Fruit fly (Drosophila melanogaster): Measurements from ENCODE around the gene Tim9b.

Tim9b gene

DNA sequence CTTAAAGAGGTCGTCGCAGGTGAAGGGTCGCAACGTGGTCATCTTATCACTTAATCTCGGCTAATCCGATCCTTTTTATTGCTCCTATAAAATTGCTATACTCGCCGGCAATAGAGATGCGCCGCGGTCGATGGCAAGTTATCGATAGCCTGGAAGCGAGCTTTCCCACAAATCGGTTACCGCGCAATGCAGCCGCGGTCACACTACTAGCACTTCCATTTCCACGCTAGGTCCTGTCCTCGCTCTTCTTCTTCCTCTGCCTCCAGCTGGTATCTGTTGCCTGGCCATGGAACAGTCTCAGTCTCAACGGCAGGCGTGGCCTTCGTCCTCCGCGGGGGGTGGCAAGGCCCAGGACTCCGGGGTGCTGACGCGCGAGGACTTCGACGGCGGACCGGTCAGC, 4.6 kb upstream of the Tim9b start, which contains the start of the genes Naa20A and MKP-4:
Gene Naa20A, minus strand, starts transcription at position 151 of the 400 bp plus-strand sequence.
Gene MKP-4, plus strand, starts transcription at position 191 of the 400 bp plus-strand sequence.
- no peak for TF ChIP-seq CG4496 (GFP tag; IDR thresholded peaks at IDR 0.05)
- no peak for TF ChIP-seq D1 (tag; optimal IDR thresholded peaks at IDR 0.05)
- no peak for TF ChIP-seq CG15710 (tag; optimal IDR thresholded peaks at IDR 0.05)
- no peak for TF ChIP-seq CG14655 (GFP tag; optimal IDR thresholded peaks at IDR 0.05)
- no peak for TF ChIP-seq fd96Ca (GFP tag; IDR thresholded peaks at IDR 0.05)
- TF ChIP-seq CG17806 (tag; optimal IDR thresholded peaks at IDR 0.05): no peak
- TF ChIP-seq CG13204 (GFP tag; optimal IDR thresholded peaks at IDR 0.05): no peak
- TF ChIP-seq CG34367 (tag; optimal IDR thresholded peaks at IDR 0.05): no peak
- no peak for TF ChIP-seq rn (GFP tag; IDR thresholded peaks at IDR 0.05)

DNA sequence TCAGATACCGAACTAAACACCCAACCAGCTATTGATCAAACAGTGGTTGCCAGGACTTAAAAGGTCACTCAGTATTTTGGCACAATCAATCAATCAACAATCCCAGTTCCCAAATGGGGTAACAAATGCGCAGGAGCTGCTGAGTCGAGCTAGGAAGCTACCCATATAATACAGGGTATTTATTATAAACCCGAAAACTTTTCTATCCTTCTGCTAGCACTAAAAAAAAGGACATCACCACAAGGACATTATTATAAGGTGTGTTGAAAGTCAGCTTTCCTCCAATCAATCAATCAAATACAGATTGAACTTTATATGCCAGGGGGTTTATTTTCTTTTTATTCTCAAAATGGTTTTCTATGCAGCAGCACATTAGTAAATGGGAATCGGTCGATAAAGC, 2.8 kb upstream of the Tim9b start, which contains the start of gene CG14221:
Gene CG14221, minus strand, starts transcription at position 101 of the 400 bp plus-strand sequence.
- TF ChIP-seq CG12605 (GFP tag; IDR thresholded peaks at IDR 0.05) (no peak), fd96Ca (GFP tag; IDR thresholded peaks at IDR 0.05) (no peak), CG4496 (GFP tag; IDR thresholded peaks at IDR 0.05) (no peak), Ets98B (GFP tag; IDR thresholded peaks at IDR 0.05) (no peak), CG34367 (tag; optimal IDR thresholded peaks at IDR 0.05) (no peak), CG14655 (GFP tag; optimal IDR thresholded peaks at IDR 0.05) (no peak), CG15710 (tag; optimal IDR thresholded peaks at IDR 0.05) (no peak), gl (tag; optimal IDR thresholded peaks at IDR 0.05) (no peak), D1 (tag; optimal IDR thresholded peaks at IDR 0.05) (no peak), CG10348 (GFP tag; IDR thresholded peaks at IDR 0.05) (no peak), CG32121 (GFP tag; IDR thresholded peaks at IDR 0.05) (no peak), EcR (GFP tag; optimal IDR thresholded peaks at IDR 0.05) (no peak), CG9948 (tag; optimal IDR thresholded peaks at IDR 0.05) (no peak), CG8301 (tag; optimal IDR thresholded peaks at IDR 0.05) (no peak), CG8159 (tag; optimal IDR thresholded peaks at IDR 0.05) (no peak), Pif1B (GFP tag; optimal IDR thresholded peaks at IDR 0.05) (no peak), Snoo (tag; optimal IDR thresholded peaks at IDR 0.05) (no peak), rn (GFP tag; IDR thresholded peaks at IDR 0.05) (no peak), CG17806 (tag; optimal IDR thresholded peaks at IDR 0.05) (no peak)

DNA sequence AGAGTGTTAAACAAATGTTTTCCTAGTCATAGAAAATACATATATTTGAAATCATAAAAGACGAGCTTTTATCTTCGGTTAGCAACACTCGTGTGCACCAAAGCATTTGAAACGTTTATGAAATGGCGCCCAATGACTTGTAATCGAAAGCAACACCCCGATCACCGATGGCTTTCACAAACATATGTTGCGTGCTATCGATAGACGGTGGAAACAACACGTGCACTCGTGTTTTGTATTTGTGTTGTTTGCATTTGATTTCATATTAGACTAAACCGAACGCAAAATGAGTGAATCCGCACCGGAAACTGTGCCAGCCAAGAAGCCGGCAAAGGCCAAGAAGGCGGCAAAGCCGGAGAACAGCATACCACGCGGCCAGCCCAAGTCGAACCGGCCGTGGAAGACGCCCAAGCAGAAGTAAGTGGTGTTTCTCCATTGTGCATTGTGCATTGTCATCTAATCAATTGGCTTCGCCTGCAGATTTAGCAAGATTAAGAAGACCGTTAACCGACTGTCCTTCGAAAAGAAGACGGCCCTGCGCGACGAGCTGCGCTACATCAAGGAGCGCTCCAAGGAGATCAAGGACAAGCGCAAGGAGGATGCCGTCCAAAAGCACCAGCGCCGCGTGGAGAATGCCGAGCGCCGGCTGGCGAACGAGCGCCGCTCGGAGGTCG, 2.2 kb downstream of the Tim9b start, which contains the start of gene CG14210:
Gene CG14210, plus strand, starts transcription at position 207 of the 674 bp plus-strand sequence.
- TF ChIP-seq Snoo (tag; optimal IDR thresholded peaks at IDR 0.05) (no peak), CG4496 (GFP tag; IDR thresholded peaks at IDR 0.05) (no peak), CG14655 (GFP tag; optimal IDR thresholded peaks at IDR 0.05) (no peak), Pif1A (GFP tag; optimal IDR thresholded peaks at IDR 0.05) (no peak), CG10348 (GFP tag; IDR thresholded peaks at IDR 0.05) (no peak), CG9948 (tag; optimal IDR thresholded peaks at IDR 0.05) (no peak), gl (tag; optimal IDR thresholded peaks at IDR 0.05) (no peak), CG8301 (tag; optimal IDR thresholded peaks at IDR 0.05) (no peak), CG17806 (tag; optimal IDR thresholded peaks at IDR 0.05) (no peak), CG12605 (GFP tag; IDR thresholded peaks at IDR 0.05) (no peak), D1 (tag; optimal IDR thresholded peaks at IDR 0.05) (no peak), rn (GFP tag; IDR thresholded peaks at IDR 0.05) (no peak), CG8159 (tag; optimal IDR thresholded peaks at IDR 0.05) (no peak), CG13204 (GFP tag; optimal IDR thresholded peaks at IDR 0.05) (no peak), EcR (GFP tag; optimal IDR thresholded peaks at IDR 0.05) (no peak), CG15710 (tag; optimal IDR thresholded peaks at IDR 0.05) (no peak), CG34367 (tag; optimal IDR thresholded peaks at IDR 0.05) (no peak), CG32121 (GFP tag; IDR thresholded peaks at IDR 0.05) (no peak), Ets98B (GFP tag; IDR thresholded peaks at IDR 0.05) (no peak), fd96Ca (GFP tag; IDR thresholded peaks at IDR 0.05) (no peak)

DNA sequence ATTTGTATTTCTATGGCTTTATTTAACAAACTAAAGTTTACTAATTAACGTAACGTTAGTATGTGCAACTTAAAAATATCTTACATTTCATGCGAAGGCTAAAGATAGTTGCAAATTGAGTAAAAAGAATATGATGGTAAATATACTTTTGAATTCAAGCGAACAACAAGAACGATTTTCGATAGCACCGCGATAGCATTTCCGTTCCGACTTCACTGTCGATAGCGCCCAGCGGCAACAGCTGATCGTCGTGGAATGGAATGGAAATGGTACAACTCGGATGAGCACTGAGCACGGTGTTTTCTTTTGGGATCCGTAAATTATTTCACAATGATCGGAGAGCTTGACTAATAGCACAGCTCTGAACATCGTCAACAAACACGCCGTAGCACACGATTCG, 4.9 kb downstream of the Tim9b start:
- TF ChIP-seq CG12605 (GFP tag; IDR thresholded peaks at IDR 0.05) (peak; percentile 57), CG34367 (tag; optimal IDR thresholded peaks at IDR 0.05) (peak; percentile 45), D1 (tag; optimal IDR thresholded peaks at IDR 0.05) (no peak), CG17806 (tag; optimal IDR thresholded peaks at IDR 0.05) (no peak), gl (tag; optimal IDR thresholded peaks at IDR 0.05) (peak; percentile 34), CG4496 (GFP tag; IDR thresholded peaks at IDR 0.05) (peak; percentile 83), CG10348 (GFP tag; IDR thresholded peaks at IDR 0.05) (no peak), Ets98B (GFP tag; IDR thresholded peaks at IDR 0.05) (peak; percentile 10; the same call in 1 of the 2 replicates), Snoo (tag; optimal IDR thresholded peaks at IDR 0.05) (peak; percentile 60)

DNA sequence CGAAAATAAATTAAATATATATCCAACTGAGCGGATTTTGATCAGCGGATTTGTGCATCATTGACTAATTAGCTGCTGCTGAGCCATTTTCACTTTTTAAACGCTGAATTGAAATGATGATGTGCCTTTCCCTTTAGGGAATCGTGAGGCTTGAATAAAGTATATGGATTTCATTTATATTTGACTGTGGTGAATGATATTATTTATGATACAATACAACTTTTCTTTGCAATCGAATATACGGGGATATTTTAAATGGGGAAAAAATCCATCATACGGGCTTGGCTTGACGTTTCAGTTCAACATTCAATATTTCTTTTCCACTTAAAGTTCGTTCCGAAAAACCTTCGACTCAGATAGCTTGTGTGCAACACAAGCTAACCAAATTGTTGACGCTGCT, 7.1 kb downstream of the Tim9b start, which contains the start of the genes Shawn and Tyler:
Gene Shawn, plus strand, starts transcription at position 301 of the 400 bp plus-strand sequence.
Gene Tyler, plus strand, starts transcription at position 301 of the 400 bp plus-strand sequence.
- TF ChIP-seq CG32121 (GFP tag; IDR thresholded peaks at IDR 0.05): no peak
- no peak for TF ChIP-seq Ets98B (GFP tag; IDR thresholded peaks at IDR 0.05)
- no peak for TF ChIP-seq CG10348 (GFP tag; IDR thresholded peaks at IDR 0.05)
- no peak for TF ChIP-seq rn (GFP tag; IDR thresholded peaks at IDR 0.05)
- TF ChIP-seq CG17806 (tag; optimal IDR thresholded peaks at IDR 0.05): no peak

DNA sequence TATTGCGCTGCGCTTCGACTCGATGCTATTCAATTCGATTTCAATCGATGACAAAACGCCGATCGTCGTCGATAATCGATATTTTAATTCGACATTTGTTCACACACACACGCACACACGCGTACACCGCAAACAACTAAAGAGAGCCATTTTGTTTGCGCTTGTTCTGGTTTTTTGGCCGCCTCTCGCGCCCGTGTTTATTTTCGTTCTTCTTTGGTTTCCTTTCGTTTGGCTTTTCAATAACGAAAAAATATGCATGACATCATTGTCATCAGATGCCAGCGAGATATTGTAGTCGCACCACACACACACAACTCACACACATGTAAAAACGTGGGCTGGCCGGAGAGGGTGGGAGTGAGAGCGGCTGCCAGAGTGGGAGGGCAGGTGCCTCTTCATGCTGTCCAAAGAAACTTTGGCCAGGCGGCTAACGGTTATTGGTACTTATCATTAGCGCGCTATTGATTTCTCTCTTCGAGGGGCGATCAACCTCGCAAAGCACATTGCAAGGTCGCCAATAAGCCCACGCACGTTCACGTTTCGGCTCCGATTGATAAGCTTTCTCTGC, 10.2 kb downstream of the Tim9b start:
- TF ChIP-seq EcR (GFP tag; optimal IDR thresholded peaks at IDR 0.05): peak; percentile 51
- no peak for TF ChIP-seq gl (tag; optimal IDR thresholded peaks at IDR 0.05)

Measured in whole organism, pupa.